Worm (Caenorhabditis elegans) whole organism, L1 larva: ENCODE results near the gene fbxc-12.
A peak's percentile ranks its signal among the peaks of the same experiment; 100 is the strongest.

ENCODE experiments used
- C04F5.9 ChIP-seq: sonication (generic microtip); optimal IDR thresholded peaks from 2 replicates; lab custom pipeline; 2016; ENCODE audit warnings: missing genetic modification characterization, missing compliant biosample characterization
- C16A3.4 ChIP-seq: fragments of 150-350 bp; optimal IDR thresholded peaks from 2 replicates; lab custom pipeline; 2014; ENCODE audit warnings: missing biosample characterization, missing genetic modification characterization
- F16B12.6 ChIP-seq: fragments of 150-350 bp; optimal IDR thresholded peaks from 2 replicates; lab custom pipeline; 2014; ENCODE audit warnings: missing biosample characterization, missing genetic modification characterization
- Y116A8C.19 ChIP-seq: sonication (generic microtip); optimal IDR thresholded peaks from 2 replicates; lab custom pipeline; 2016; ENCODE audit warnings: missing compliant biosample characterization, missing genetic modification characterization, borderline replicate concordance
- blmp-1 ChIP-seq: fragments of 150-350 bp; optimal IDR thresholded peaks from 2 replicates; lab custom pipeline; 2014; ENCODE audit warnings: missing biosample characterization, missing genetic modification characterization
- ceh-63 ChIP-seq: fragments of 200-800 bp; sonication (Bioruptor generic); optimal IDR thresholded peaks from 2 replicates; lab custom pipeline; 2018; ENCODE audit warnings: mild to moderate bottlenecking, missing genetic modification characterization, missing compliant biosample characterization
- ceh-82 ChIP-seq, 3 experiments: fragments of 150-350 bp in 1 of 3; sonication (generic microtip) in 2 of 3; optimal IDR thresholded peaks; 2 replicates each; lab custom pipeline; 2014 to 2017; ENCODE audit warnings: missing biosample characterization in 3 of 3, missing genetic modification characterization in 3 of 3
- ceh-88 ChIP-seq: fragments of 200-800 bp; sonication (Bioruptor generic); IDR thresholded peaks from 2 replicates; pipeline ENCODE4 v1.3.6; 2022; ENCODE audit warnings: missing genetic modification characterization, missing compliant biosample characterization
- ceh-90 ChIP-seq: sonication (generic microtip); optimal IDR thresholded peaks from 2 replicates; lab custom pipeline; 2016; ENCODE audit warnings: missing genetic modification characterization, missing compliant biosample characterization
- dpl-1 ChIP-seq, 3 experiments: fragments of 150-350 bp in 2 of 3; sonication (generic microtip) in 1 of 3; optimal IDR thresholded peaks; 2 replicates each; lab custom pipeline; 2014 to 2017; ENCODE audit warnings: missing biosample characterization in 3 of 3, missing genetic modification characterization in 3 of 3, missing genetic modification reagents in 3 of 3
- dsc-1 ChIP-seq: sonication (generic microtip); optimal IDR thresholded peaks from 2 replicates; lab custom pipeline; 2016; ENCODE audit warnings: mild to moderate bottlenecking, missing genetic modification characterization, missing compliant biosample characterization
- efl-1 ChIP-seq, 4 experiments: fragments of 150-350 bp; optimal IDR thresholded peaks in 3 of 4; peaks in 1 of 4; 1 replicate in 1 of 4; 2 replicates in 3 of 4; lab custom pipeline; 2014; ENCODE audit warnings: missing biosample characterization in 2 of 4, missing genetic modification characterization in 2 of 4, missing genetic modification reagents in 2 of 4
- efl-3 ChIP-seq: fragments of 200-800 bp; sonication (Bioruptor generic); optimal IDR thresholded peaks from 2 replicates; lab custom pipeline; 2018; ENCODE audit warnings: mild to moderate bottlenecking, missing genetic modification characterization, missing compliant biosample characterization
- egl-27 ChIP-seq, 2 experiments: fragments of 150-350 bp in 1 of 2; sonication (generic microtip); optimal IDR thresholded peaks; 3 replicates each; lab custom pipeline; 2017 to 2018; ENCODE audit warnings: missing biosample characterization in 2 of 2, missing genetic modification characterization in 2 of 2, missing genetic modification reagents in 2 of 2
- elt-3 ChIP-seq, 6 experiments: fragments of 150-350 bp in 1 of 6; sonication (generic microtip); optimal IDR thresholded peaks; 2 replicates each; lab custom pipeline; 2017 to 2018; ENCODE audit warnings: missing biosample characterization in 6 of 6, missing genetic modification characterization in 6 of 6, inconsistent platforms in 1 of 6
- fkh-10 ChIP-seq: sonication (generic microtip); optimal IDR thresholded peaks from 2 replicates; lab custom pipeline; 2017; ENCODE audit warnings: missing biosample characterization, missing genetic modification reagents, missing genetic modification characterization
- fkh-4 ChIP-seq: sonication (generic microtip); optimal IDR thresholded peaks from 2 replicates; lab custom pipeline; 2016; ENCODE audit warnings: missing compliant biosample characterization, missing genetic modification characterization, borderline replicate concordance
- fkh-8 ChIP-seq: sonication (generic microtip); optimal IDR thresholded peaks from 2 replicates; lab custom pipeline; 2016; ENCODE audit warnings: mild to moderate bottlenecking, missing genetic modification characterization, missing compliant biosample characterization
- irx-1 ChIP-seq: sonication (generic microtip); optimal IDR thresholded peaks from 2 replicates; lab custom pipeline; 2016; ENCODE audit warnings: missing genetic modification characterization, missing compliant biosample characterization
- isw-1 ChIP-seq: fragments of 200-800 bp; sonication (Bioruptor generic); IDR thresholded peaks from 2 replicates; pipeline ENCODE4 v1.3.6; 2022; ENCODE audit warnings: missing genetic modification characterization, missing compliant biosample characterization
- lin-13 ChIP-seq: fragments of 150-350 bp; optimal IDR thresholded peaks from 2 replicates; lab custom pipeline; 2014; ENCODE audit warnings: missing biosample characterization, missing genetic modification reagents, missing genetic modification characterization
- lin-15B ChIP-seq: fragments of 150-350 bp; sonication (generic microtip); optimal IDR thresholded peaks from 3 replicates; lab custom pipeline; 2014; ENCODE audit warnings: missing biosample characterization, missing genetic modification characterization
- lin-35 ChIP-seq, 2 experiments: fragments of 150-350 bp; optimal IDR thresholded peaks; 2 replicates each; lab custom pipeline; 2014; ENCODE audit warnings: missing biosample characterization in 2 of 2, missing genetic modification characterization in 2 of 2, missing genetic modification reagents in 2 of 2
- lin-39 ChIP-seq: fragments of 150-350 bp; optimal IDR thresholded peaks from 2 replicates; lab custom pipeline; 2014; ENCODE audit warnings: missing biosample characterization, missing genetic modification reagents, missing genetic modification characterization
- lsy-2 ChIP-seq, 2 experiments: fragments of 150-350 bp; optimal IDR thresholded peaks; 2 replicates each; lab custom pipeline; 2014; ENCODE audit warnings: missing biosample characterization in 2 of 2, missing genetic modification characterization in 2 of 2
- mab-9 ChIP-seq: fragments of 200-800 bp; sonication (Bioruptor generic); IDR thresholded peaks from 2 replicates; pipeline ENCODE4 v1.3.6; 2022; ENCODE audit warnings: missing genetic modification reagents, missing genetic modification characterization, missing compliant biosample characterization
- mdl-1 ChIP-seq, 2 experiments: fragments of 150-350 bp; optimal IDR thresholded peaks; 2 replicates each; lab custom pipeline; 2014 to 2017; ENCODE audit warnings: missing biosample characterization in 2 of 2, missing genetic modification characterization in 2 of 2, inconsistent platforms in 1 of 2
- mef-2 ChIP-seq: fragments of 150-350 bp; optimal IDR thresholded peaks from 2 replicates; lab custom pipeline; 2014; ENCODE audit warnings: missing biosample characterization, missing genetic modification characterization
- mep-1 ChIP-seq: fragments of 150-350 bp; optimal IDR thresholded peaks from 2 replicates; lab custom pipeline; 2014; ENCODE audit warnings: missing biosample characterization, missing genetic modification characterization
- nhr-11 ChIP-seq: fragments of 150-350 bp; optimal IDR thresholded peaks from 2 replicates; lab custom pipeline; 2014; ENCODE audit warnings: missing biosample characterization, missing genetic modification characterization
- nhr-19 ChIP-seq: fragments of 200-800 bp; sonication (Bioruptor generic); conservative IDR thresholded peaks from 2 replicates; pipeline ENCODE4 v1.3.6; 2022; ENCODE audit warnings: missing genetic modification characterization, missing compliant biosample characterization
- nhr-20 ChIP-seq: sonication (generic microtip); optimal IDR thresholded peaks from 2 replicates; lab custom pipeline; 2016; ENCODE audit warnings: mild to moderate bottlenecking, missing genetic modification characterization, missing compliant biosample characterization
- nhr-47 ChIP-seq: sonication (generic microtip); optimal IDR thresholded peaks from 2 replicates; lab custom pipeline; 2016; ENCODE audit warnings: mild to moderate bottlenecking, missing genetic modification characterization, moderate library complexity, missing compliant biosample characterization
- nhr-71 ChIP-seq: sonication (generic microtip); optimal IDR thresholded peaks from 2 replicates; lab custom pipeline; 2016; ENCODE audit warnings: mild to moderate bottlenecking, missing genetic modification characterization, moderate library complexity, missing compliant biosample characterization
- nhr-76 ChIP-seq: sonication (generic microtip); optimal IDR thresholded peaks from 2 replicates; lab custom pipeline; 2017; ENCODE audit warnings: missing biosample characterization, missing genetic modification characterization
- nhr-77 ChIP-seq: fragments of 150-350 bp; optimal IDR thresholded peaks from 2 replicates; lab custom pipeline; 2014; ENCODE audit warnings: missing biosample characterization, missing genetic modification characterization
- nhr-84 ChIP-seq: sonication (generic microtip); optimal IDR thresholded peaks from 2 replicates; lab custom pipeline; 2017; ENCODE audit warnings: missing biosample characterization, missing genetic modification characterization
- nhr-90 ChIP-seq: sonication (generic microtip); optimal IDR thresholded peaks from 2 replicates; lab custom pipeline; 2016; ENCODE audit warnings: mild to moderate bottlenecking, missing genetic modification characterization, missing compliant biosample characterization; ENCODE audit not compliant: poor library complexity
- pax-3 ChIP-seq: fragments of 200-800 bp; sonication (Bioruptor generic); optimal IDR thresholded peaks from 2 replicates; lab custom pipeline; 2018; ENCODE audit warnings: mild to moderate bottlenecking, missing genetic modification characterization, moderate library complexity, missing compliant biosample characterization
- rnt-1 ChIP-seq: sonication (generic microtip); optimal IDR thresholded peaks from 2 replicates; lab custom pipeline; 2016; ENCODE audit warnings: mild to moderate bottlenecking, missing genetic modification characterization, moderate library complexity, missing compliant biosample characterization
- skn-1 ChIP-seq: fragments of 150-350 bp; optimal IDR thresholded peaks from 2 replicates; lab custom pipeline; 2014; ENCODE audit warnings: missing biosample characterization, missing genetic modification characterization
- snpc-4 ChIP-seq: fragments of 150-350 bp; optimal IDR thresholded peaks from 2 replicates; lab custom pipeline; 2014; ENCODE audit warnings: missing biosample characterization, missing genetic modification characterization
- snu-23 ChIP-seq: sonication (generic microtip); optimal IDR thresholded peaks from 2 replicates; lab custom pipeline; 2016; ENCODE audit warnings: missing genetic modification characterization, missing compliant biosample characterization
- swsn-7 ChIP-seq: sonication (generic microtip); optimal IDR thresholded peaks from 2 replicates; lab custom pipeline; 2016; ENCODE audit warnings: missing genetic modification characterization, missing compliant biosample characterization
- tbx-2 ChIP-seq: sonication (generic microtip); optimal IDR thresholded peaks from 2 replicates; lab custom pipeline; 2016; ENCODE audit warnings: missing genetic modification characterization, missing compliant biosample characterization
- tlp-1 ChIP-seq: fragments of 150-350 bp; optimal IDR thresholded peaks from 2 replicates; lab custom pipeline; 2014; ENCODE audit warnings: missing biosample characterization, missing genetic modification characterization
- unc-130 ChIP-seq: fragments of 150-350 bp; optimal IDR thresholded peaks from 2 replicates; lab custom pipeline; 2017; ENCODE audit warnings: missing biosample characterization, missing genetic modification characterization, inconsistent platforms
- unc-30 ChIP-seq: sonication (generic microtip); optimal IDR thresholded peaks from 2 replicates; lab custom pipeline; 2017; ENCODE audit warnings: missing biosample characterization, missing genetic modification characterization
- vab-15 ChIP-seq: sonication (generic microtip); optimal IDR thresholded peaks from 2 replicates; lab custom pipeline; 2017; ENCODE audit warnings: missing genotype, mild to moderate bottlenecking, missing genetic modification characterization, missing compliant biosample characterization
- xbp-1 ChIP-seq: sonication (generic microtip); optimal IDR thresholded peaks from 2 replicates; lab custom pipeline; 2016; ENCODE audit warnings: missing genetic modification characterization, missing compliant biosample characterization
- zip-4 ChIP-seq: fragments of 200-800 bp; sonication (Bioruptor generic); optimal IDR thresholded peaks from 2 replicates; lab custom pipeline; 2018; ENCODE audit warnings: mild to moderate bottlenecking, missing genetic modification characterization, moderate library complexity, missing compliant biosample characterization
- ztf-11 ChIP-seq, 2 experiments: sonication (generic microtip); optimal IDR thresholded peaks; 2 replicates each; lab custom pipeline; 2016 to 2017; ENCODE audit warnings: missing genetic modification characterization in 2 of 2, missing biosample characterization in 1 of 2, missing compliant biosample characterization in 1 of 2
- ztf-4 ChIP-seq: fragments of 150-350 bp; optimal IDR thresholded peaks from 2 replicates; lab custom pipeline; 2014; ENCODE audit warnings: missing biosample characterization, missing genetic modification characterization

fbxc-12 gene

DNA sequence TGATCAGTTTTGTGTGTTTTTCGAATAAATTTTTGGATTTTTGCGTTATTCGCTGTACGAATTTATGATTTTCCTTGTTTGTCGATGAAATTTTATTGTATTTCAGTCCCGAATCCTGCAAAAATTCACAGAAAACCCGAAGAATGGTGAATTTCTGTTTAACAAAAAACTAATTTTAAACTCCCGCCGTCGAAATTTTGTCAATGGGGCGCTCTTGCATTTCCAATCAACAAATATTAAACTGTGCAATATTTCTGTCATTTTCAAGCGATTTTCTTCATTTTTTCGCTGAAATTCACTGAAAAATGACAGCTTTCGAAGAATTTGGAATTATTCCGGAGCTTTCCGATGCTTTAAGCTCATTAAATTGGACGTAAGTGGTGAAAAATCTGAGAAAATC lies 30.4 kb upstream of the fbxc-12 start, which contains the start of gene Y55F3BR.1:
TSS of gene Y55F3BR.1 (plus strand) at position 115 of the 400 bp plus-strand sequence.
- no peak for TF ChIP-seq mdl-1 (tag; optimal IDR thresholded peaks at IDR 0.05; lab: Kevin White, UChicago)
- peak; percentile 44; the same call in 1 of the 2 replicates for TF ChIP-seq isw-1 (GFP tag; lab: Robert Waterston, UW)
- peak; percentile 52 for TF ChIP-seq C16A3.4 (tag; lab: Kevin White, UChicago)
- TF ChIP-seq nhr-47 (tag; lab: Kevin White, UChicago) = peak; percentile 76
- peak; percentile 40 for TF ChIP-seq skn-1 (tag; lab: Kevin White, UChicago)
- peak; percentile 38 for TF ChIP-seq irx-1 (tag; lab: Kevin White, UChicago)
- TF ChIP-seq unc-130 (tag; lab: Kevin White, UChicago) = no peak
- no peak for TF ChIP-seq nhr-84
- no peak for TF ChIP-seq vab-15
- TF ChIP-seq efl-1 (optimal IDR thresholded peaks at IDR 0.05; lab: Kevin White, UChicago) = peak; percentile 98 to 99
- TF ChIP-seq efl-1 (GFP tag; optimal IDR thresholded peaks at IDR 0.05 in 1 of 2; lab: Kevin White, UChicago) = peak; percentile 97 to 100
- TF ChIP-seq Y116A8C.19 = no peak
- TF ChIP-seq nhr-19 (GFP tag; lab: Robert Waterston, UW) = peak; percentile 67
- TF ChIP-seq nhr-71 (tag; lab: Kevin White, UChicago) = peak; percentile 80
- TF ChIP-seq zip-4 (GFP tag; lab: Kevin White, UChicago) = no peak
- no peak for TF ChIP-seq efl-3 (GFP tag; lab: Kevin White, UChicago)
- peak; percentile 43 for TF ChIP-seq fkh-8
- no peak for TF ChIP-seq ceh-90 (tag; lab: Kevin White, UChicago)
- TF ChIP-seq lin-35 (GFP tag; optimal IDR thresholded peaks at IDR 0.05; lab: Kevin White, UChicago) = peak; percentile 98 to 99
- TF ChIP-seq lin-15B (tag; lab: Kevin White, UChicago) = peak; percentile 77
- TF ChIP-seq snpc-4 = peak; percentile 77
- no peak for TF ChIP-seq nhr-76 (tag; lab: Kevin White, UChicago)
- no peak for TF ChIP-seq mef-2 (tag; lab: Kevin White, UChicago)
- peak; percentile 75 for TF ChIP-seq mep-1 (tag; lab: Kevin White, UChicago)
- TF ChIP-seq ceh-88 = no peak
- peak; percentile 42 to 80 (median 49) for TF ChIP-seq ceh-82 (tag; optimal IDR thresholded peaks at IDR 0.05; lab: Kevin White, UChicago)
- peak; percentile 54 for TF ChIP-seq nhr-90 (tag; lab: Kevin White, UChicago)
- TF ChIP-seq snu-23 (GFP tag; lab: Kevin White, UChicago) = peak; percentile 71
- TF ChIP-seq unc-30 (tag; lab: Kevin White, UChicago) = no peak
- peak; percentile 17 for TF ChIP-seq pax-3
- peak; percentile 24 for TF ChIP-seq nhr-20
- TF ChIP-seq fkh-4 (tag; lab: Kevin White, UChicago) = peak; percentile 22
- peak; percentile 77 to 85 for TF ChIP-seq lsy-2 (tag; optimal IDR thresholded peaks at IDR 0.05; lab: Kevin White, UChicago)
- peak; percentile 33 for TF ChIP-seq nhr-77 (tag; lab: Kevin White, UChicago)
- no peak for TF ChIP-seq mab-9
- TF ChIP-seq nhr-11 = no peak
- no peak for TF ChIP-seq fkh-10 (GFP tag; lab: Kevin White, UChicago)
- TF ChIP-seq egl-27 (tag; optimal IDR thresholded peaks at IDR 0.05; lab: Kevin White, UChicago) = no peak
- peak; percentile 53 for TF ChIP-seq swsn-7 (tag; lab: Kevin White, UChicago)
- TF ChIP-seq elt-3 (tag; optimal IDR thresholded peaks at IDR 0.05; lab: Kevin White, UChicago) = peak in 1 of 6 experiments; percentile 22
- peak; percentile 79 for TF ChIP-seq rnt-1 (tag; lab: Kevin White, UChicago)
- peak; percentile 96 to 98 (median 97) for TF ChIP-seq dpl-1 (GFP tag; optimal IDR thresholded peaks at IDR 0.05; lab: Kevin White, UChicago)
- peak; percentile 55 for TF ChIP-seq C04F5.9 (tag; lab: Kevin White, UChicago)
- TF ChIP-seq tbx-2 = peak; percentile 62
- TF ChIP-seq ztf-11 (tag; optimal IDR thresholded peaks at IDR 0.05; lab: Kevin White, UChicago) = no peak
- no peak for TF ChIP-seq tlp-1
- peak; percentile 72 for TF ChIP-seq dsc-1 (tag; lab: Kevin White, UChicago)
- peak; percentile 75 for TF ChIP-seq lin-13 (GFP tag; lab: Kevin White, UChicago)
- peak; percentile 51 for TF ChIP-seq lin-39
- peak; percentile 47 for TF ChIP-seq blmp-1 (tag; lab: Kevin White, UChicago)
- TF ChIP-seq ztf-4 (tag; lab: Kevin White, UChicago) = no peak
- no peak for TF ChIP-seq ceh-63 (GFP tag; lab: Kevin White, UChicago)
- TF ChIP-seq xbp-1 (tag; lab: Kevin White, UChicago) = peak; percentile 53
- TF ChIP-seq F16B12.6 (tag; lab: Kevin White, UChicago) = peak; percentile 34
